Worm (Caenorhabditis elegans) whole organism, dauer: Measurements from ENCODE around the gene znf-782.

Experiments
- unc-62 ChIP-seq: sonication (generic microtip); optimal IDR thresholded peaks from 2 replicates; lab custom pipeline; 2017; ENCODE audit warnings: missing biosample characterization, missing genetic modification reagents, missing genetic modification characterization

znf-782 gene

DNA sequence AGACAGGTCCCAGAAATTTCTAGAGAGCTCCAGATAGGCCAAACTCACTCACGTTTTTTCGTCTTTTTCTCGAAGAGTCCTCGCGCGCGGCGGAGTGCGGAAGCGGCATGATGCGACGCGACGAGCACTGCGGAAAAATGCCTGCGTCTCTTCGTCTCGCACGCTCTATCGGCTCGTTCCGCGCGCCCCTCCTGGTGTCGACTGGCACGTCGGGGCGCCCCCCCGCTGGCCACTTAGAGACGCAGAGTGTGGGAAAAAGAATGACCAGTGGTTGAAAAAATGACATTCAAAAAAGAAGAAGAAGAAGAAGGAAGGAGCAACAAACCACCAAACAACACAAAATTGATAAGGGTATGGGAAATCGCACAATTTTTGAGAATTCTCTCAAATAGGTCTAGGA, at the start of gene znf-782:
znf-782 (minus strand) TSS at position 96 of the 400 bp plus-strand sequence.
- no peak for TF ChIP-seq unc-62 (GFP tag; lab: Kevin White, UChicago)

- TF ChIP-seq unc-62 (GFP tag; lab: Kevin White, UChicago): no peak
Measured at ce11 chrIV:1113638-1114037, 46.3 kb upstream of the znf-782 start, which contains the start of gene srx-14. srx-14 (minus strand) TSS chrIV:1113738.

DNA sequence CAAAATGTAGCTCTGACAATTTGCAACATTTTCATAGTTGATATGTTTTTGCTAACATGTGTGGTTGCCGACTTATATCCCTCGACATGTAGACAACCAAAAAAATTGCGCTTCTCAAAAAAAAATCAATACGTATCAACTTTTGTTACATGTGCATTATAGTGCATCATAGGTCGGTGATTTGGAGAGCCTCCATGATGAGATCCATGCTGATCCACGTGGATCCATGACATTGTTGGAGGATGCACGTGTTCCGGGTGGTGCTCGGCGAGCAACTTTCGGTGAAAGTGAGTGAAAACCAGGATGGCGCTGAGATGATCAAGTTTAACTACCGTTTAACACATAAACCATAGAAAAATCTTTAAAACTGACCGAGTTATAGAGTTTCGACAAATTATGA, 43.7 kb upstream of the znf-782 start:
- no peak for TF ChIP-seq unc-62 (GFP tag; lab: Kevin White, UChicago)

DNA sequence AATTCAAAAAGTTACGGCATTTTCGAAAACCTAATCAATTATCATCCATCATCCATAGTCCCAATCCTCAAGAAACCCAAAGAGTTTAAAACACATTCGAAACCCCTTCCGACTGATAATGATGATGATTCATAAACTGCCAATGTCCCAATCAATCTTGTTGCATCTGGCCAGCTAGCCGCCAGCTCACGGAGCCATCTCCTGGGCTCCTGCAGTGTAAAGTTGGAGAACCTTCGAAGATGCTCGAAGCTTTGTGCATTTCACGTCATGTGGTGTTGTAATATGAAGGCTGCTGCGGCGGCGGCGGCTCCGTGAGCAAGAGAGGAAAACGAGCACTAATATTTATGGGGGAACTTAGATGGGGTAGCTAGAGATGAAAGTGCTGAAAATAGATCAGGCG, 40.7 kb upstream of the znf-782 start:
- TF ChIP-seq unc-62 (GFP tag; lab: Kevin White, UChicago): no peak

DNA sequence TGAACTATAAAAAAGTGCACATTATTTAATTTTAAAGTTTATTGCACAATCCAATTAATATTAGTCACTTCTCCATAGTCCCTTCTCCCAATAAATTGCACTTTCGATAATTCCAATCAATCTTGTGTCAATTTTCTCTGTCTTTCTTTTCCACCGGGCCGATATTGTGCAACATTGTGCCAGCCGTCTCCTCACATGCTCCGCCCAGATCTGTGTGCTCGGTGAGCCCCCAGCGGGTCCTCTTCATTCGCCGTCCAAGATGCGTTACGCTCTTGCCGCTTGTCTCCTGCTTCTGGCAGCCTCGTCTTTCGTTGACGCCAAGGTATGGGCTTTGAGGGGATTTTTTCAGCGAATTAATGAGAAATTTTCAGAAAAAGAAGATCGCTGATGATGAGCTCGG, 39.9 kb upstream of the znf-782 start, which contains the start of gene ost-1:
ost-1 (plus strand) TSS at position 207 of the 400 bp plus-strand sequence.
- TF ChIP-seq unc-62 (GFP tag; lab: Kevin White, UChicago): no peak

ce11 chrIV:1105999-1106398, 38.7 kb upstream of the znf-782 start:
- no peak for TF ChIP-seq unc-62 (GFP tag; lab: Kevin White, UChicago)

ce11 chrIV:1105104-1105503, 37.8 kb upstream of the znf-782 start:
- TF ChIP-seq unc-62 (GFP tag; lab: Kevin White, UChicago): no peak

DNA sequence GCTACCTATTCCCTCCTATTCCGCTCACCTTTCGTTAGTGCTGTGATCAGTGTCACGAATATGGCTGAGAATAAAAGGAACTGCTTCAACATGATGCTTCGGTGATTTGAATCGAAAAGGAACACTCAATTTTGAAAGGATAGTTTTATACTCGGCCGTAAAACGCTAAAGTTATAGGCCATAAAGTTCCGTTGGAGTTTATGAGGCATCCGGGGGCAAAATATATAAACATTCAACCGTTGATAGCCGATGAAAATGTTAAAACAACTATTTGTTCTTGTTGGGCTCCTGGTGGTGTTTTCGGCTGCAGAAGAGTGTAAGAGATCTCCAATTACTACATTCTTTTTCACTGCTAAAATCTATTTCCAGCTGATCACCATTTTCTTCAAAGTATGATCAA, 37.2 kb upstream of the znf-782 start, which contains the start of the genes C44B12.9 and C44B12.3:
C44B12.9 (minus strand) TSS at position 101 of the 400 bp plus-strand sequence.
C44B12.3 (plus strand) TSS at position 249 of the 400 bp plus-strand sequence.
- no peak for TF ChIP-seq unc-62 (GFP tag; lab: Kevin White, UChicago)

- TF ChIP-seq unc-62 (GFP tag; lab: Kevin White, UChicago): no peak
Measured at ce11 chrIV:1097153-1097552, 29.8 kb upstream of the znf-782 start, which contains the start of gene cox-18. cox-18 (plus strand) TSS chrIV:1097453.

DNA sequence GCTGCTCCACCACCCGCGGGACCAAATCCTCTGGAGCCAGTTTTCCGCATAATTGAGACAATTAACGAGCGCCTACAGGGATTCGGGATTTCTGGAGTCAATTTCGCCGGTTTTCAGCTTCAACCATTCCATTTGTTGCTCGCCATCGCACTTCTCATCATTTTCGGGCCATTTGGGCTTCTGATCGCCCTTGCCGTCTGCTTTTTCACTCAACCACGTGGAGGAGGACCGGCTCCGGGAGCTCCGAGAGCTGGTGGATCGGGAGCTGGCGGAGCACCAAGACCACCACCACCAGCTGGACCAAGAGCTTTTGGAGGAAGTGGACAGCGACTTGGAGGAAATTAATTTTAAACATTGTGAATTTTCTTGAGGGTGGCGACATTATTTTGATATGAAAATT, 28.8 kb upstream of the znf-782 start:
- TF ChIP-seq unc-62 (GFP tag; lab: Kevin White, UChicago): no peak

ce11 chrIV:1093870-1094564, 26.7 kb upstream of the znf-782 start, which contains the start of the genes cct-8 and Y55F3AR.2:
cct-8 (minus strand) TSS chrIV:1093920.
Y55F3AR.2 (plus strand) TSS chrIV:1094541.
- no peak for TF ChIP-seq unc-62 (GFP tag; lab: Kevin White, UChicago)

- no peak for TF ChIP-seq unc-62 (GFP tag; lab: Kevin White, UChicago)
Measured at ce11 chrIV:1086913-1087312, 19.6 kb upstream of the znf-782 start, which contains the start of gene csn-4. csn-4 (minus strand) TSS chrIV:1087013.

ce11 chrIV:1075484-1075883, 8.2 kb upstream of the znf-782 start:
- no peak for TF ChIP-seq unc-62 (GFP tag; lab: Kevin White, UChicago)

DNA sequence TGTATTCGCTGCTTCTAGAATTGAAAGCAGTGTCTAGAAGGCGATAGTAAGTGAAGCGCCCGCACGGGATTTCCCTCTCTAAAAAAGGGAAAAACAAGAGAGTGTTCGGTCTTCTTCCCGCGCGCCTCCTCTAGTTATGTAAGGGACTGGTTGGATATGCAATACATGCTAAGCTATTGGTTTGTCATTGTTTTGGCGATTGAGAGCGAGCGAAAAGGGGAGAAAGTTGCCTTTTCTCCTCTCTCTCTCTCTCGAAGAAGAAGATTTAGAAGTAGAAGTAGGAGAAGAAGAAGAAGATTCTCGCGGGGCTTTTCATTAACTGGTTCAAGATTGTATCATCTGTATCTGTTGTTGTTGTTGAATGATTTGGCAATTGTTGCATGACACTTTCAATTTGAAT, 6.7 kb upstream of the znf-782 start:
- no peak for TF ChIP-seq unc-62 (GFP tag; lab: Kevin White, UChicago)

DNA sequence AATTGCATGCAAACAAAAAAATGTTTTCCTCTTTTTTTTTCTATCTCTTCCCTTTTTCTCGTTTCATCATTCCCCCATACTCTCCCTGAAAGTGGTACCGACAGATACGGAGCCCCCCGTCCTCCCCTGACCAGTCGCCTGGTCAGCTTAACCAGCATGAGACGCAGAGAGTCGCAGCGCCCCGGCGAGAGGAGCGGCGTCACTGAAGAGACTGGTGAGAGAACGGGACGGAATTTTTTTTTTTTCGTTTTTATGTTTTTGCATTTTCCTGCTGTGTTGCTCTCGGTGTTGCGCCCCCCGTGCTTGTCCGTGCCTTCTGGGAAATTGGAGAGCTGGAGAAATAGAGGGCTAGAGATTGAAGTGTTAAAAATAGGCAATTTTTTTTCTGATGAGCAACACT, 3.1 kb upstream of the znf-782 start:
- no peak for TF ChIP-seq unc-62 (GFP tag; lab: Kevin White, UChicago)

ce11 chrIV:1068730-1069244, 1.5 kb upstream of the znf-782 start:
- no peak for TF ChIP-seq unc-62 (GFP tag; lab: Kevin White, UChicago)

DNA sequence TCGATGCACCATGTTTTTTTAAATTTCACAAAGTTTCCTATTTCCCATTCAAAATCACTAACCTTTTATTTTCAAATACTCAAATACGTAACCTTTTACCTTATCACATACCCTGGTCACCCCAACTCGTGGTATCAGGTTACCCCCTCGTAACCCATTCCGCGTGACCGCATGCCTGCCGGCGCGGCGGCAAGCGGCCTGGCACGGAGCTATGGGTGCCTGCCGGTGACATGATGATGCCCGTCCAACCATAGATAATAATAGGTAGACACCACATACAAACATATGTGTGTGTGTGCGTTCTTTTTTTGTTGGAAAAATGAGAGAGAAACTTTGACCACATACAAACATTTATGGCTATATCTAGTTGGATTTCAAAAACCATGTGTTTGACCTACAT, 1.8 kb downstream of the znf-782 start:
- no peak for TF ChIP-seq unc-62 (GFP tag; lab: Kevin White, UChicago)
